Worm (Caenorhabditis elegans) whole organism, young adult: ENCODE measurements around the gene T22B2.1.

Source experiments
- B0261.1 ChIP-seq: sonication (generic microtip); optimal IDR thresholded peaks from 2 replicates; lab custom pipeline; 2016; ENCODE audit warnings: mild to moderate bottlenecking, missing genetic modification characterization, moderate library complexity, missing compliant biosample characterization
- C17E4.6 ChIP-seq: fragments of 200-800 bp; sonication (Bioruptor generic); IDR thresholded peaks from 2 replicates; pipeline ENCODE4 v1.3.6; 2022; ENCODE audit warnings: missing genetic modification reagents, missing genetic modification characterization, missing compliant biosample characterization
- D2030.7 ChIP-seq: fragments of 200-800 bp; sonication (Bioruptor generic); IDR thresholded peaks from 2 replicates; pipeline ENCODE4 v1.3.6; 2022; ENCODE audit warnings: missing genetic modification reagents, missing genetic modification characterization, missing compliant biosample characterization
- F22D6.2 ChIP-seq: sonication (generic microtip); optimal IDR thresholded peaks from 2 replicates; lab custom pipeline; 2016; ENCODE audit warnings: mild to moderate bottlenecking, missing genetic modification characterization, missing compliant biosample characterization
- F37B4.10 ChIP-seq: fragments of 200-800 bp; sonication (Bioruptor generic); IDR thresholded peaks from 2 replicates; pipeline ENCODE4 v1.3.6; 2022; ENCODE audit warnings: missing genetic modification characterization, missing compliant biosample characterization
- F52B5.7 ChIP-seq: sonication (generic microtip); optimal IDR thresholded peaks from 2 replicates; lab custom pipeline; 2016; ENCODE audit warnings: mild to moderate bottlenecking, missing genetic modification characterization, missing compliant biosample characterization
- F55B11.4 ChIP-seq: sonication (generic microtip); optimal IDR thresholded peaks from 2 replicates; lab custom pipeline; 2016; ENCODE audit warnings: missing compliant biosample characterization, missing genetic modification characterization, borderline replicate concordance; ENCODE audit not compliant: insufficient read depth
- F57A8.1 ChIP-seq: fragments of 200-800 bp; sonication (Bioruptor generic); optimal IDR thresholded peaks from 2 replicates; lab custom pipeline; 2018; ENCODE audit warnings: mild to moderate bottlenecking, missing genetic modification characterization, moderate library complexity, missing compliant biosample characterization
- K11D2.4 ChIP-seq: fragments of 200-800 bp; sonication (Bioruptor generic); IDR thresholded peaks from 2 replicates; pipeline ENCODE4 v1.3.6; 2022; ENCODE audit warnings: missing genetic modification reagents, missing genetic modification characterization, missing compliant biosample characterization
- Y53F4B.3 ChIP-seq: fragments of 200-800 bp; sonication (Bioruptor generic); IDR thresholded peaks from 2 replicates; pipeline ENCODE4 v1.3.6; 2022; ENCODE audit warnings: missing genetic modification reagents, missing genetic modification characterization, missing compliant biosample characterization
- Y53G8AR.9 ChIP-seq: fragments of 200-800 bp; sonication (Bioruptor generic); conservative IDR thresholded peaks from 2 replicates; pipeline ENCODE4 v1.3.6; 2022; ENCODE audit warnings: missing genetic modification reagents, missing genetic modification characterization, missing compliant biosample characterization
- Y56A3A.18 ChIP-seq: fragments of 200-800 bp; sonication (Bioruptor generic); IDR thresholded peaks from 2 replicates; pipeline ENCODE4 v1.3.6; 2022; ENCODE audit warnings: missing genetic modification reagents, missing genetic modification characterization, missing compliant biosample characterization
- Y67H2A.10 ChIP-seq: fragments of 200-800 bp; sonication (Bioruptor generic); conservative IDR thresholded peaks from 2 replicates; pipeline ENCODE4 v1.3.6; 2022; ENCODE audit warnings: missing genetic modification reagents, missing genetic modification characterization, missing compliant biosample characterization
- akir-1 ChIP-seq: fragments of 200-800 bp; sonication (Bioruptor generic); optimal IDR thresholded peaks from 2 replicates; lab custom pipeline; 2018; ENCODE audit warnings: mild to moderate bottlenecking, missing genetic modification characterization, moderate library complexity, missing compliant biosample characterization
- aptf-3 ChIP-seq: fragments of 200-800 bp; sonication (Bioruptor generic); IDR thresholded peaks from 2 replicates; pipeline ENCODE4 v1.3.6; 2022; ENCODE audit warnings: missing genetic modification characterization, missing compliant biosample characterization
- attf-3 ChIP-seq: fragments of 200-800 bp; sonication (Bioruptor generic); conservative IDR thresholded peaks from 2 replicates; pipeline ENCODE4 v1.3.6; 2022; ENCODE audit warnings: missing genetic modification reagents, missing genetic modification characterization, missing compliant biosample characterization
- attf-5 ChIP-seq: fragments of 200-800 bp; sonication (Bioruptor generic); optimal IDR thresholded peaks from 2 replicates; lab custom pipeline; 2018; ENCODE audit warnings: mild to moderate bottlenecking, missing genetic modification characterization, missing compliant biosample characterization
- bed-1 ChIP-seq: fragments of 200-800 bp; sonication (Bioruptor generic); IDR thresholded peaks from 2 replicates; pipeline ENCODE4 v1.3.6; 2022; ENCODE audit warnings: missing genetic modification reagents, missing genetic modification characterization, missing compliant biosample characterization
- ceh-79 ChIP-seq: sonication (generic microtip); optimal IDR thresholded peaks from 2 replicates; lab custom pipeline; 2017; ENCODE audit warnings: mild to moderate bottlenecking, missing genetic modification characterization, missing compliant biosample characterization
- dpl-1 ChIP-seq: fragments of 150-350 bp; optimal IDR thresholded peaks from 2 replicates; lab custom pipeline; 2014; ENCODE audit warnings: missing biosample characterization, missing genetic modification reagents, missing genetic modification characterization
- efl-1 ChIP-seq: fragments of 150-350 bp; optimal IDR thresholded peaks from 2 replicates; lab custom pipeline; 2014; ENCODE audit warnings: missing biosample characterization, missing genetic modification reagents, missing genetic modification characterization
- egl-44 ChIP-seq: fragments of 200-800 bp; sonication (Bioruptor generic); IDR thresholded peaks from 2 replicates; pipeline ENCODE4 v1.3.6; 2022; ENCODE audit warnings: missing genetic modification reagents, missing genetic modification characterization, missing compliant biosample characterization
- ekl-4 ChIP-seq: fragments of 200-800 bp; sonication (Bioruptor generic); IDR thresholded peaks from 2 replicates; pipeline ENCODE4 v1.3.6; 2022; ENCODE audit warnings: missing genetic modification reagents, missing genetic modification characterization, missing compliant biosample characterization
- gei-17 ChIP-seq: fragments of 200-800 bp; sonication (Bioruptor generic); optimal IDR thresholded peaks from 2 replicates; lab custom pipeline; 2018; ENCODE audit warnings: mild to moderate bottlenecking, missing genetic modification characterization, missing compliant biosample characterization
- him-1 ChIP-seq: sonication (generic microtip); optimal IDR thresholded peaks from 2 replicates; lab custom pipeline; 2016; ENCODE audit warnings: missing genotype, missing genetic modification reagents, missing genetic modification characterization, missing compliant biosample characterization
- hlh-26 ChIP-seq: fragments of 200-800 bp; sonication (Bioruptor generic); conservative IDR thresholded peaks from 2 replicates; pipeline ENCODE4 v1.3.6; 2022; ENCODE audit warnings: missing genetic modification reagents, missing genetic modification characterization, missing compliant biosample characterization
- hrde-1 ChIP-seq: sonication (generic microtip); optimal IDR thresholded peaks from 2 replicates; lab custom pipeline; 2016; ENCODE audit warnings: missing genetic modification characterization, mild to moderate bottlenecking, missing compliant biosample characterization, moderate library complexity, missing genotype, missing genetic modification reagents, borderline replicate concordance
- lag-1 ChIP-seq: fragments of 200-800 bp; sonication (Bioruptor generic); IDR thresholded peaks from 2 replicates; pipeline ENCODE4 v1.3.6; 2022; ENCODE audit warnings: missing genetic modification reagents, missing genetic modification characterization, missing compliant biosample characterization
- let-607 ChIP-seq, 2 experiments: fragments of 200-800 bp in 1 of 2; sonication (Bioruptor generic) in 1 of 2; sonication (generic microtip) in 1 of 2; optimal IDR thresholded peaks; 2 replicates each; lab custom pipeline; 2016 to 2018; ENCODE audit warnings: mild to moderate bottlenecking in 2 of 2, missing compliant biosample characterization in 2 of 2, missing genetic modification characterization in 2 of 2, moderate library complexity in 2 of 2, missing genotype in 1 of 2
- lin-40 ChIP-seq: sonication (generic microtip); optimal IDR thresholded peaks from 2 replicates; lab custom pipeline; 2016; ENCODE audit warnings: missing genetic modification characterization, mild to moderate bottlenecking, missing compliant biosample characterization, missing genotype, missing genetic modification reagents
- lir-1 ChIP-seq: fragments of 200-800 bp; sonication (Bioruptor generic); conservative IDR thresholded peaks from 2 replicates; pipeline ENCODE4 v1.3.6; 2022; ENCODE audit warnings: missing genetic modification reagents, missing genetic modification characterization, missing compliant biosample characterization
- madf-6 ChIP-seq: fragments of 200-800 bp; sonication (Bioruptor generic); IDR thresholded peaks from 2 replicates; pipeline ENCODE4 v1.3.6; 2022; ENCODE audit warnings: missing genetic modification reagents, missing genetic modification characterization, missing compliant biosample characterization
- mxl-1 ChIP-seq: sonication (generic microtip); optimal IDR thresholded peaks from 2 replicates; lab custom pipeline; 2016; ENCODE audit warnings: missing genetic modification characterization, missing compliant biosample characterization
- nfya-1 ChIP-seq: sonication (generic microtip); optimal IDR thresholded peaks from 2 replicates; lab custom pipeline; 2017; ENCODE audit warnings: antibody characterized with exemption, missing compliant biosample characterization, missing genetic modification characterization, borderline replicate concordance; ENCODE audit not compliant: insufficient read depth
- nhr-120 ChIP-seq: fragments of 200-800 bp; sonication (Bioruptor generic); IDR thresholded peaks from 2 replicates; pipeline ENCODE4 v1.3.6; 2022; ENCODE audit warnings: missing genetic modification characterization, missing compliant biosample characterization
- pbrm-1 ChIP-seq: fragments of 200-800 bp; sonication (Bioruptor generic); IDR thresholded peaks from 2 replicates; pipeline ENCODE4 v1.3.6; 2022; ENCODE audit warnings: missing genetic modification reagents, missing genetic modification characterization, missing compliant biosample characterization
- repo-1 ChIP-seq: sonication (generic microtip); optimal IDR thresholded peaks from 2 replicates; lab custom pipeline; 2017; ENCODE audit warnings: mild to moderate bottlenecking, missing genetic modification characterization, missing compliant biosample characterization
- sdz-38 ChIP-seq: sonication (generic microtip); optimal IDR thresholded peaks from 2 replicates; lab custom pipeline; 2016; ENCODE audit warnings: missing genotype, missing genetic modification characterization, missing compliant biosample characterization
- snpc-1.3 ChIP-seq: sonication (generic microtip); optimal IDR thresholded peaks from 2 replicates; lab custom pipeline; 2017; ENCODE audit warnings: missing genetic modification characterization, mild to moderate bottlenecking, missing compliant biosample characterization, antibody characterized with exemption, moderate library complexity, missing genotype, missing genetic modification reagents; ENCODE audit not compliant: insufficient read depth
- snpc-4 ChIP-seq, 5 experiments: fragments of 150-350 bp in 1 of 5; sonication (generic microtip) in 4 of 5; optimal IDR thresholded peaks; 2 replicates each; lab custom pipeline; 2014 to 2018; ENCODE audit warnings: missing genetic modification characterization in 5 of 5, missing biosample characterization in 3 of 5, antibody characterized with exemption in 2 of 5, mild to moderate bottlenecking in 2 of 5, missing compliant biosample characterization in 2 of 5, missing genotype in 2 of 5, moderate library complexity in 2 of 5, missing genetic modification reagents in 1 of 5
- somi-1 ChIP-seq: fragments of 200-800 bp; sonication (Bioruptor generic); optimal IDR thresholded peaks from 2 replicates; lab custom pipeline; 2018; ENCODE audit warnings: mild to moderate bottlenecking, missing genetic modification characterization, missing compliant biosample characterization
- sptf-2 ChIP-seq: fragments of 200-800 bp; sonication (Bioruptor generic); optimal IDR thresholded peaks from 2 replicates; lab custom pipeline; 2018; ENCODE audit warnings: mild to moderate bottlenecking, missing genetic modification characterization, missing compliant biosample characterization
- tlf-1 ChIP-seq: fragments of 200-800 bp; sonication (Bioruptor generic); optimal IDR thresholded peaks from 2 replicates; lab custom pipeline; 2018; ENCODE audit warnings: mild to moderate bottlenecking, missing genetic modification characterization, missing compliant biosample characterization
- ztf-22 ChIP-seq: fragments of 200-800 bp; sonication (Bioruptor generic); optimal IDR thresholded peaks from 2 replicates; lab custom pipeline; 2018; ENCODE audit warnings: mild to moderate bottlenecking, missing genetic modification characterization, moderate library complexity, missing compliant biosample characterization
- ztf-25 ChIP-seq: fragments of 200-800 bp; sonication (Bioruptor generic); IDR thresholded peaks from 2 replicates; pipeline ENCODE4 v1.3.6; 2022; ENCODE audit warnings: missing genetic modification reagents, missing genetic modification characterization, missing compliant biosample characterization
- ztf-28 ChIP-seq: fragments of 200-800 bp; sonication (Bioruptor generic); IDR thresholded peaks from 2 replicates; pipeline ENCODE4 v1.3.6; 2022; ENCODE audit warnings: missing genetic modification reagents, missing genetic modification characterization, missing compliant biosample characterization
- ztf-6 ChIP-seq: fragments of 200-800 bp; sonication (Bioruptor generic); IDR thresholded peaks from 2 replicates; pipeline ENCODE4 v1.3.6; 2022; ENCODE audit warnings: missing genetic modification reagents, missing genetic modification characterization, missing compliant biosample characterization

The T22B2.1 gene

DNA sequence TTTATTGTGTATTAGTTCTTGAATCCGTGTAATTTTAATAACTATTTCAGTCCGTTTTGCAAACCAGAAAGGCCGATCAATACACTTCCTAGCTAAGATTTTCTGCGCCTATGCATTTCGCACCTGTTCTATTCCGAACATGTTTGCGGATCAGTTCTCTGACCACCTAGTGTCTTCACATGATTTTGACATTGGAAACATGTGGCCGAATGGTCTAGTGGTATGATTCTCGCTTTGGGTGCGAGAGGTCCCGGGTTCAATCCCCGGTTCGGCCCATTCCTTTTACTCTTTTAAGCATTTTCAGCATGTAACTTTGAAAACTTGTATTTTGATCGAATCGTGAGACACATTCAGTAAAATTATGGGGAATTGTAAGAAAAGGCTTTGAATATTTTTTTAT, 43.5 kb downstream of the T22B2.1 start (continued):
- TF ChIP-seq attf-5 (GFP tag; lab: Kevin White, UChicago) (no peak), Y56A3A.18 (peak; percentile 64; the same call in 1 of the 2 replicates), mxl-1 (tag; lab: Kevin White, UChicago) (peak; percentile 70), snpc-1.3 (tag; lab: Kevin White, UChicago) (peak; percentile 33), gei-17 (GFP tag; lab: Kevin White, UChicago) (no peak), hlh-26 (GFP tag; lab: Robert Waterston, UW) (no peak), ztf-22 (no peak), K11D2.4 (GFP tag; lab: Robert Waterston, UW) (peak; percentile 69; the same call in 1 of the 2 replicates), pbrm-1 (peak; percentile 59; the same call in 1 of the 2 replicates), Y53F4B.3 (GFP tag; lab: Robert Waterston, UW) (no peak), ztf-6 (GFP tag; lab: Robert Waterston, UW) (0 out of 2 replicates have a peak, but pooled peaks have one; percentile 29), D2030.7 (GFP tag; lab: Robert Waterston, UW) (peak; percentile 70), egl-44 (GFP tag; lab: Robert Waterston, UW) (no peak), F57A8.1 (GFP tag; lab: Kevin White, UChicago) (no peak), tlf-1 (GFP tag; lab: Kevin White, UChicago) (no peak), nfya-1 (tag; lab: Kevin White, UChicago) (no peak), ztf-25 (GFP tag; lab: Robert Waterston, UW) (0 out of 2 replicates have a peak, but pooled peaks have one; percentile 62), F37B4.10 (GFP tag; lab: Robert Waterston, UW) (0 out of 2 replicates have a peak, but pooled peaks have one; percentile 70), him-1 (no peak), ceh-79 (tag; lab: Kevin White, UChicago) (no peak), hrde-1 (tag; lab: Kevin White, UChicago) (no peak), snpc-4 (GFP tag; optimal IDR thresholded peaks at IDR 0.05; lab: Kevin White, UChicago) (no peak), snpc-4 (tag; optimal IDR thresholded peaks at IDR 0.05; lab: Kevin White, UChicago) (no peak), somi-1 (GFP tag; lab: Kevin White, UChicago) (no peak), attf-3 (no peak), F55B11.4 (tag; lab: Kevin White, UChicago) (peak; percentile 8), akir-1 (GFP tag; lab: Kevin White, UChicago) (no peak), lir-1 (peak; percentile 33; the same call in 1 of the 2 replicates), lin-40 (no peak), let-607 (tag; optimal IDR thresholded peaks at IDR 0.05; lab: Kevin White, UChicago) (no peak), Y53G8AR.9 (GFP tag; lab: Robert Waterston, UW) (peak; percentile 76), F52B5.7 (tag; lab: Kevin White, UChicago) (peak; percentile 33), dpl-1 (GFP tag; lab: Kevin White, UChicago) (no peak), repo-1 (no peak), Y67H2A.10 (GFP tag; lab: Robert Waterston, UW) (no peak), sptf-2 (GFP tag; lab: Kevin White, UChicago) (no peak), efl-1 (no peak), bed-1 (GFP tag; lab: Robert Waterston, UW) (no peak), C17E4.6 (GFP tag; lab: Robert Waterston, UW) (no peak), F22D6.2 (no peak), sdz-38 (tag; lab: Kevin White, UChicago) (no peak), aptf-3 (GFP tag; lab: Robert Waterston, UW) (0 out of 2 replicates have a peak, but pooled peaks have one; percentile 31), nhr-120 (GFP tag; lab: Robert Waterston, UW) (no peak), ekl-4 (GFP tag; lab: Robert Waterston, UW) (no peak), ztf-28 (0 out of 2 replicates have a peak, but pooled peaks have one; percentile 61), madf-6 (GFP tag; lab: Robert Waterston, UW) (peak; percentile 45; the same call in 1 of the 2 replicates), B0261.1 (tag; lab: Kevin White, UChicago) (peak; percentile 41), lag-1 (GFP tag; lab: Robert Waterston, UW) (no peak)
